Fruit fly (Drosophila melanogaster) whole organism, embryonic: ENCODE results near the gene CG31808.

Experiments used
- Adf1 ChIP-seq: fragments of 200-800 bp; sonication (Bioruptor generic); IDR thresholded peaks from 2 replicates; pipeline ENCODE4 v1.3.6; 2022; ENCODE audit warnings: missing biosample characterization, missing genetic modification characterization
- Antp ChIP-seq: fragments of 200-800 bp; sonication (Bioruptor generic); optimal IDR thresholded peaks from 3 replicates; lab custom pipeline; 2016; ENCODE audit warnings: missing biosample characterization, missing genetic modification characterization
- B-H2 ChIP-seq: fragments of 200-800 bp; sonication (Bioruptor generic); optimal IDR thresholded peaks from 2 replicates; lab custom pipeline; 2018; ENCODE audit warnings: missing biosample characterization, mild to moderate bottlenecking, missing genetic modification characterization
- CG1024 ChIP-seq: fragments of 200-800 bp; sonication (Bioruptor generic); IDR thresholded peaks from 2 replicates; pipeline ENCODE4 v1.3.6; 2022; ENCODE audit warnings: missing biosample characterization, missing genetic modification characterization
- CG10431 ChIP-seq: fragments of 200-800 bp; sonication (Bioruptor generic); optimal IDR thresholded peaks from 3 replicates; lab custom pipeline; 2018; ENCODE audit warnings: missing biosample characterization, mild to moderate bottlenecking, missing genetic modification characterization
- CG11696 ChIP-seq: fragments of 200-800 bp; sonication (Bioruptor generic); IDR thresholded peaks from 2 replicates; pipeline ENCODE4 v1.3.6; 2022; ENCODE audit warnings: missing biosample characterization, missing genetic modification characterization
- CG12769 ChIP-seq: fragments of 200-800 bp; sonication (Bioruptor generic); optimal IDR thresholded peaks from 2 replicates; lab custom pipeline; 2019; ENCODE audit warnings: missing biosample characterization, mild to moderate bottlenecking, missing genetic modification characterization, moderate library complexity
- CG13624 ChIP-seq: fragments of 200-800 bp; sonication (Bioruptor generic); optimal IDR thresholded peaks from 2 replicates; lab custom pipeline; 2016; ENCODE audit warnings: missing biosample characterization, missing genetic modification characterization
- CG14014 ChIP-seq: fragments of 200-800 bp; sonication (Bioruptor generic); IDR thresholded peaks from 2 replicates; pipeline ENCODE4 v1.3.6; 2022; ENCODE audit warnings: missing biosample characterization, missing genetic modification characterization
- CG17385 ChIP-seq: fragments of 200-800 bp; sonication (Bioruptor generic); optimal IDR thresholded peaks from 3 replicates; lab custom pipeline; 2018; ENCODE audit warnings: missing biosample characterization, mild to moderate bottlenecking, missing genetic modification characterization
- CG2199 ChIP-seq: fragments of 200-800 bp; sonication (Bioruptor generic); IDR thresholded peaks from 3 replicates; pipeline ENCODE4 v1.3.6; 2022; ENCODE audit warnings: missing biosample characterization, missing genetic modification characterization
- CG30431 ChIP-seq: fragments of 200-800 bp; sonication (Bioruptor generic); optimal IDR thresholded peaks from 2 replicates; lab custom pipeline; 2017; ENCODE audit warnings: missing biosample characterization, missing genetic modification characterization
- CG3163 ChIP-seq: fragments of 200-800 bp; sonication (Bioruptor generic); optimal IDR thresholded peaks from 3 replicates; lab custom pipeline; 2016; ENCODE audit warnings: missing biosample characterization, missing genetic modification characterization
- CG3407 ChIP-seq: fragments of 200-800 bp; sonication (Bioruptor generic); optimal IDR thresholded peaks from 2 replicates; lab custom pipeline; 2018; ENCODE audit warnings: missing biosample characterization, mild to moderate bottlenecking, missing genetic modification characterization
- CG3847 ChIP-seq: fragments of 200-800 bp; sonication (Bioruptor generic); IDR thresholded peaks from 2 replicates; pipeline ENCODE4 v1.3.6; 2022; ENCODE audit warnings: missing biosample characterization, missing genetic modification characterization
- CG4730 ChIP-seq: fragments of 200-800 bp; sonication (Bioruptor generic); IDR thresholded peaks from 2 replicates; pipeline ENCODE4 v1.3.6; 2022; ENCODE audit warnings: missing biosample characterization, missing genetic modification characterization
- Chrac-16 ChIP-seq: fragments of 200-800 bp; sonication (Bioruptor generic); optimal IDR thresholded peaks from 3 replicates; lab custom pipeline; 2016; ENCODE audit warnings: missing biosample characterization, missing genetic modification characterization
- D19B ChIP-seq: fragments of 200-800 bp; sonication (Bioruptor generic); optimal IDR thresholded peaks from 2 replicates; lab custom pipeline; 2017; ENCODE audit warnings: missing biosample characterization, mild to moderate bottlenecking, missing genetic modification characterization
- Dek ChIP-seq: fragments of 200-800 bp; sonication (Bioruptor generic); optimal IDR thresholded peaks from 3 replicates; lab custom pipeline; 2019; ENCODE audit warnings: missing biosample characterization, mild to moderate bottlenecking, missing genetic modification characterization, moderate library complexity
- Elba2 ChIP-seq: fragments of 200-800 bp; sonication (Bioruptor generic); optimal IDR thresholded peaks from 3 replicates; lab custom pipeline; 2016; ENCODE audit warnings: missing biosample characterization, missing genetic modification characterization
- Ets97D ChIP-seq: fragments of 200-800 bp; sonication (Bioruptor generic); optimal IDR thresholded peaks from 3 replicates; lab custom pipeline; 2016; ENCODE audit warnings: missing biosample characterization, missing genetic modification characterization
- H2.0 ChIP-seq: fragments of 200-800 bp; sonication (Bioruptor generic); IDR thresholded peaks from 2 replicates; pipeline ENCODE4 v1.3.6; 2022; ENCODE audit warnings: missing biosample characterization, missing genetic modification characterization
- Kr ChIP-seq: fragments of 200-800 bp; sonication (Bioruptor generic); optimal IDR thresholded peaks from 2 replicates; lab custom pipeline; 2017; ENCODE audit warnings: missing biosample characterization, mild to moderate bottlenecking, missing genetic modification characterization
- MBD-R2 ChIP-seq: fragments of 200-800 bp; sonication (Bioruptor generic); IDR thresholded peaks from 2 replicates; pipeline ENCODE4 v1.3.6; 2022; ENCODE audit warnings: missing biosample characterization, missing genetic modification characterization
- NC2β ChIP-seq: fragments of 200-800 bp; sonication (Bioruptor generic); optimal IDR thresholded peaks from 2 replicates; lab custom pipeline; 2016; ENCODE audit warnings: missing biosample characterization, missing genetic modification characterization
- Neu2 ChIP-seq: fragments of 200-800 bp; sonication (Bioruptor generic); optimal IDR thresholded peaks from 3 replicates; lab custom pipeline; 2016; ENCODE audit warnings: missing biosample characterization, missing genetic modification characterization, borderline replicate concordance
- Nf-YC ChIP-seq: fragments of 200-800 bp; optimal IDR thresholded peaks from 3 replicates; lab custom pipeline; 2019; ENCODE audit warnings: missing biosample characterization, mild to moderate bottlenecking, missing genetic modification characterization, moderate library complexity
- Sin3A ChIP-seq: fragments of >200 bp; optimal IDR thresholded peaks from 2 replicates; lab custom pipeline; 2018
- Spps ChIP-seq: fragments of 200-800 bp; sonication (Bioruptor generic); optimal IDR thresholded peaks from 2 replicates; lab custom pipeline; 2018; ENCODE audit warnings: missing biosample characterization, mild to moderate bottlenecking, missing genetic modification characterization
- Vsx1 ChIP-seq: fragments of 200-800 bp; sonication (Bioruptor generic); optimal IDR thresholded peaks from 2 replicates; lab custom pipeline; 2017; ENCODE audit warnings: missing biosample characterization, mild to moderate bottlenecking, missing genetic modification characterization, missing genetic modification reagents
- YL-1 ChIP-seq: fragments of 200-800 bp; sonication (Bioruptor generic); optimal IDR thresholded peaks from 3 replicates; lab custom pipeline; 2017; ENCODE audit warnings: missing biosample characterization, mild to moderate bottlenecking, missing genetic modification characterization
- ac ChIP-seq: fragments of 200-800 bp; sonication (Bioruptor generic); optimal IDR thresholded peaks from 3 replicates; lab custom pipeline; 2017; ENCODE audit warnings: missing biosample characterization, mild to moderate bottlenecking, missing genetic modification characterization
- bsh ChIP-seq, 2 experiments: fragments of 200-800 bp; sonication (Bioruptor generic); optimal IDR thresholded peaks; 2 replicates each; lab custom pipeline; 2017 to 2018; ENCODE audit warnings: mild to moderate bottlenecking in 2 of 2, missing biosample characterization in 2 of 2, missing genetic modification characterization in 2 of 2, moderate library complexity in 1 of 2
- cato ChIP-seq: fragments of 200-800 bp; sonication (Bioruptor generic); optimal IDR thresholded peaks from 2 replicates; lab custom pipeline; 2016; ENCODE audit warnings: missing biosample characterization, missing genetic modification characterization, borderline replicate concordance
- dpn ChIP-seq, 2 experiments: fragments of 200-800 bp; sonication (Bioruptor generic); optimal IDR thresholded peaks; 3 replicates each; lab custom pipeline; 2016; ENCODE audit warnings: missing biosample characterization in 2 of 2, missing genetic modification characterization in 2 of 2
- emc ChIP-seq: fragments of 200-800 bp; sonication (Bioruptor generic); optimal IDR thresholded peaks from 2 replicates; lab custom pipeline; 2016; ENCODE audit warnings: missing biosample characterization, missing genetic modification characterization
- eve ChIP-seq, 2 experiments: fragments of >200 bp; optimal IDR thresholded peaks; 2 replicates each; lab custom pipeline; 2017; ENCODE audit warnings: missing biosample characterization in 2 of 2, missing genetic modification characterization in 2 of 2
- fd96Cb ChIP-seq: fragments of 200-800 bp; sonication (Bioruptor generic); optimal IDR thresholded peaks from 2 replicates; lab custom pipeline; 2018; ENCODE audit warnings: missing biosample characterization, mild to moderate bottlenecking, missing genetic modification characterization, moderate library complexity
- ftz-f1 ChIP-seq: fragments of 200-800 bp; sonication (Bioruptor generic); optimal IDR thresholded peaks from 2 replicates; lab custom pipeline; 2016; ENCODE audit warnings: missing biosample characterization, missing genetic modification characterization
- hb ChIP-seq: fragments of 200-800 bp; sonication (Bioruptor generic); IDR thresholded peaks from 3 replicates; pipeline ENCODE4 v1.3.6; 2022; ENCODE audit warnings: missing biosample characterization, missing genetic modification characterization; ENCODE audit not compliant: partially characterized antibody
- her ChIP-seq: fragments of 200-800 bp; sonication (Bioruptor generic); optimal IDR thresholded peaks from 2 replicates; lab custom pipeline; 2016; ENCODE audit warnings: missing biosample characterization, missing genetic modification characterization
- hth ChIP-seq: fragments of >200 bp; optimal IDR thresholded peaks from 2 replicates; lab custom pipeline; 2017; ENCODE audit warnings: inconsistent platforms
- mld ChIP-seq: fragments of 200-800 bp; sonication (Bioruptor generic); IDR thresholded peaks from 3 replicates; pipeline ENCODE4 v1.3.6; 2022; ENCODE audit warnings: missing biosample characterization, missing genetic modification characterization; ENCODE audit not compliant: partially characterized antibody
- nerfin-1 ChIP-seq: fragments of 200-800 bp; sonication (Bioruptor generic); optimal IDR thresholded peaks from 3 replicates; lab custom pipeline; 2019; ENCODE audit warnings: missing biosample characterization, mild to moderate bottlenecking, missing genetic modification characterization, moderate library complexity
- onecut ChIP-seq: fragments of 200-800 bp; sonication (Bioruptor generic); IDR thresholded peaks from 2 replicates; pipeline ENCODE4 v1.3.6; 2022; ENCODE audit warnings: missing biosample characterization, missing genetic modification characterization
- scrt ChIP-seq: fragments of 200-800 bp; sonication (Bioruptor generic); optimal IDR thresholded peaks from 2 replicates; lab custom pipeline; 2018; ENCODE audit warnings: missing biosample characterization, mild to moderate bottlenecking, missing genetic modification characterization, moderate library complexity
- sens ChIP-seq: fragments of 200-800 bp; sonication (Bioruptor generic); peaks from one replicate; lab custom pipeline; 2016; ENCODE audit warnings: missing biosample characterization, missing genetic modification characterization
- sisA ChIP-seq: fragments of 200-800 bp; sonication (Bioruptor generic); IDR thresholded peaks from 2 replicates; pipeline ENCODE4 v1.3.6; 2022; ENCODE audit warnings: missing biosample characterization, missing genetic modification characterization
- slbo ChIP-seq: fragments of 200-800 bp; sonication (Bioruptor generic); IDR thresholded peaks from 2 replicates; pipeline ENCODE4 v1.3.6; 2022; ENCODE audit warnings: missing biosample characterization, missing genetic modification characterization
- sqz ChIP-seq: fragments of 200-800 bp; sonication (Bioruptor generic); optimal IDR thresholded peaks from 3 replicates; lab custom pipeline; 2018; ENCODE audit warnings: missing biosample characterization, mild to moderate bottlenecking, missing genetic modification characterization
- yki ChIP-seq: fragments of >200 bp; optimal IDR thresholded peaks from 3 replicates; lab custom pipeline; 2018
- zen2 ChIP-seq: fragments of 200-800 bp; sonication (Bioruptor generic); IDR thresholded peaks from 3 replicates; pipeline ENCODE4 v1.3.6; 2022; ENCODE audit warnings: missing biosample characterization, missing genetic modification characterization; ENCODE audit not compliant: partially characterized antibody

CG31808 gene

dm6 chr2L:16686412-16687043 lies 29.5 kb downstream of the CG31808 start (continued):
- TF ChIP-seq Elba2 (no peak), Nf-YC (no peak), CG14014 (GFP tag; lab: Robert Waterston, UW) (no peak), H2.0 (GFP tag; lab: Robert Waterston, UW) (peak; percentile 7; the same call in 1 of the 2 replicates), zen2 (no peak), Kr (no peak), onecut (no peak), B-H2 (no peak), ftz-f1 (GFP tag; lab: Kevin White, UChicago) (no peak), CG30431 (GFP tag; lab: Kevin White, UChicago) (no peak), YL-1 (no peak), her (no peak), Chrac-16 (GFP tag; lab: Kevin White, UChicago) (no peak), hb (GFP tag; lab: Robert Waterston, UW) (no peak), D19B (GFP tag; lab: Kevin White, UChicago) (no peak), mld (GFP tag; lab: Robert Waterston, UW) (no peak), sens (GFP tag; lab: Kevin White, UChicago) (peak; percentile 7), Sin3A (no peak), CG13624 (GFP tag; lab: Kevin White, UChicago) (no peak), MBD-R2 (no peak), CG3847 (GFP tag; lab: Robert Waterston, UW) (no peak), Neu2 (GFP tag; lab: Kevin White, UChicago) (no peak), CG4730 (GFP tag; lab: Robert Waterston, UW) (no peak), dpn (GFP tag; optimal IDR thresholded peaks at IDR 0.05; lab: Kevin White, UChicago) (no peak), fd96Cb (tag; lab: Kevin White, UChicago) (no peak), Spps (tag; lab: Kevin White, UChicago) (no peak), Vsx1 (GFP tag; lab: Kevin White, UChicago) (no peak), NC2β (GFP tag; lab: Kevin White, UChicago) (no peak), hth (no peak), sisA (0 out of 2 replicates have a peak, but pooled peaks have one; percentile 8), CG3407 (no peak), cato (GFP tag; lab: Kevin White, UChicago) (no peak), eve (GFP tag; optimal IDR thresholded peaks at IDR 0.05; lab: Kevin White, UChicago) (no peak), Dek (tag; lab: Kevin White, UChicago) (no peak), sqz (GFP tag; lab: Kevin White, UChicago) (peak; percentile 48), CG11696 (GFP tag; lab: Robert Waterston, UW) (no peak), yki (no peak), emc (GFP tag; lab: Kevin White, UChicago) (no peak), slbo (GFP tag; lab: Robert Waterston, UW) (no peak), CG12769 (tag; lab: Kevin White, UChicago) (no peak), CG17385 (GFP tag; lab: Kevin White, UChicago) (peak; percentile 11), bsh (GFP tag; optimal IDR thresholded peaks at IDR 0.05; lab: Kevin White, UChicago) (peak in 1 of 2 experiments; percentile 60), CG10431 (GFP tag; lab: Kevin White, UChicago) (no peak), nerfin-1 (no peak), scrt (GFP tag; lab: Kevin White, UChicago) (no peak), Adf1 (no peak), Antp (GFP tag; lab: Kevin White, UChicago) (no peak), CG1024 (GFP tag; lab: Robert Waterston, UW) (no peak), ac (GFP tag; lab: Kevin White, UChicago) (no peak), CG2199 (GFP tag; lab: Robert Waterston, UW) (0 out of 3 replicates have a peak, but pooled peaks have one; percentile 10), Ets97D (GFP tag; lab: Kevin White, UChicago) (no peak), CG3163 (no peak)
